Fruit fly (Drosophila melanogaster) whole organism, embryonic: ENCODE measurements around the gene defl.

ENCODE experiments used
- B-H1 ChIP-seq: fragments of 200-800 bp; sonication (Bioruptor generic); IDR thresholded peaks from 3 replicates; pipeline ENCODE4 v1.3.6; 2022; ENCODE audit warnings: missing biosample characterization, missing genetic modification characterization
- CG10321 ChIP-seq: fragments of 200-800 bp; sonication (Bioruptor generic); IDR thresholded peaks from 2 replicates; pipeline ENCODE4 v1.3.6; 2022; ENCODE audit warnings: missing biosample characterization, missing genetic modification characterization
- CG10654 ChIP-seq: fragments of 200-800 bp; sonication (Bioruptor generic); optimal IDR thresholded peaks from 2 replicates; lab custom pipeline; 2016; ENCODE audit warnings: missing biosample characterization, missing genetic modification characterization
- CG11504 ChIP-seq: fragments of 200-800 bp; sonication (Bioruptor generic); optimal IDR thresholded peaks from 3 replicates; lab custom pipeline; 2019; ENCODE audit warnings: missing biosample characterization, mild to moderate bottlenecking, missing genetic modification characterization, moderate library complexity
- CG12236 ChIP-seq: fragments of 200-800 bp; sonication (Bioruptor generic); optimal IDR thresholded peaks from 2 replicates; lab custom pipeline; 2016; ENCODE audit warnings: missing biosample characterization, missing genetic modification characterization
- CG13296 ChIP-seq: fragments of 200-800 bp; sonication (Bioruptor generic); optimal IDR thresholded peaks from 3 replicates; lab custom pipeline; 2018; ENCODE audit warnings: missing biosample characterization, mild to moderate bottlenecking, missing genetic modification characterization
- CG17328 ChIP-seq: fragments of 200-800 bp; sonication (Bioruptor generic); IDR thresholded peaks from 2 replicates; pipeline ENCODE4 v1.3.6; 2022; ENCODE audit warnings: missing biosample characterization, missing genetic modification characterization
- CG17361 ChIP-seq: fragments of 200-800 bp; sonication (Bioruptor generic); IDR thresholded peaks from 3 replicates; pipeline ENCODE4 v1.3.6; 2022; ENCODE audit warnings: missing biosample characterization, missing genetic modification characterization
- CG17612 ChIP-seq: fragments of 200-800 bp; sonication (Bioruptor generic); IDR thresholded peaks from 2 replicates; pipeline ENCODE4 v1.3.6; 2022; ENCODE audit warnings: missing biosample characterization, missing genetic modification characterization
- CG18011 ChIP-seq: fragments of 200-800 bp; sonication (Bioruptor generic); optimal IDR thresholded peaks from 2 replicates; lab custom pipeline; 2017; ENCODE audit warnings: missing biosample characterization, missing genetic modification characterization, mild to moderate bottlenecking, moderate library complexity, missing genotype
- CG18262 ChIP-seq: fragments of 200-800 bp; optimal IDR thresholded peaks from 3 replicates; lab custom pipeline; 2019; ENCODE audit warnings: missing biosample characterization, mild to moderate bottlenecking, missing genetic modification characterization, moderate library complexity
- CG2120 ChIP-seq: fragments of 200-800 bp; sonication (Bioruptor generic); optimal IDR thresholded peaks from 3 replicates; lab custom pipeline; 2016; ENCODE audit warnings: missing biosample characterization, missing genetic modification characterization
- CG30020 ChIP-seq: fragments of 200-800 bp; optimal IDR thresholded peaks from 2 replicates; lab custom pipeline; 2019; ENCODE audit warnings: missing biosample characterization, mild to moderate bottlenecking, missing genetic modification characterization, moderate library complexity
- CG32767 ChIP-seq: fragments of 200-800 bp; sonication (Bioruptor generic); IDR thresholded peaks from 2 replicates; pipeline ENCODE4 v1.3.6; 2022; ENCODE audit warnings: missing biosample characterization, missing genetic modification characterization
- CG7839 ChIP-seq: fragments of 200-800 bp; sonication (Bioruptor generic); optimal IDR thresholded peaks from 3 replicates; lab custom pipeline; 2018; ENCODE audit warnings: missing biosample characterization, mild to moderate bottlenecking, missing genetic modification characterization, moderate library complexity
- CG9609 ChIP-seq: fragments of 200-800 bp; sonication (Bioruptor generic); optimal IDR thresholded peaks from 3 replicates; lab custom pipeline; 2016; ENCODE audit warnings: missing biosample characterization, missing genetic modification characterization
- CG9876 ChIP-seq: fragments of 200-800 bp; sonication (Bioruptor generic); optimal IDR thresholded peaks from 2 replicates; lab custom pipeline; 2016; ENCODE audit warnings: missing biosample characterization, missing genetic modification characterization
- CG9932 ChIP-seq: fragments of 200-800 bp; sonication (Bioruptor generic); IDR thresholded peaks from 2 replicates; pipeline ENCODE4 v1.3.6; 2022; ENCODE audit warnings: missing biosample characterization, missing genetic modification characterization
- CrebB ChIP-seq: fragments of 200-800 bp; sonication (Bioruptor generic); optimal IDR thresholded peaks from 3 replicates; lab custom pipeline; 2018; ENCODE audit warnings: missing biosample characterization, mild to moderate bottlenecking, missing genetic modification characterization
- H15 ChIP-seq: fragments of 200-800 bp; sonication (Bioruptor generic); IDR thresholded peaks from 3 replicates; pipeline ENCODE4 v1.3.6; 2022; ENCODE audit warnings: missing biosample characterization, missing genetic modification characterization
- HHEX ChIP-seq: fragments of 200-800 bp; sonication (Bioruptor generic); optimal IDR thresholded peaks from 3 replicates; lab custom pipeline; 2017; ENCODE audit warnings: missing biosample characterization, mild to moderate bottlenecking, missing genetic modification characterization, missing genetic modification reagents
- HLH4C ChIP-seq: fragments of 200-800 bp; sonication (Bioruptor generic); IDR thresholded peaks from 3 replicates; pipeline ENCODE4 v1.3.6; 2022; ENCODE audit warnings: missing biosample characterization, missing genetic modification characterization; ENCODE audit not compliant: partially characterized antibody
- Hr51 ChIP-seq, 2 experiments: fragments of 200-800 bp; sonication (Bioruptor generic); optimal IDR thresholded peaks; 2 replicates in 1 of 2; 3 replicates in 1 of 2; lab custom pipeline; 2016 to 2018; ENCODE audit warnings: missing biosample characterization in 2 of 2, missing genetic modification characterization in 2 of 2, mild to moderate bottlenecking in 1 of 2, moderate library complexity in 1 of 2
- Lpt ChIP-seq: fragments of >200 bp; optimal IDR thresholded peaks from 2 replicates; lab custom pipeline; 2018; ENCODE audit warnings: missing biosample characterization, missing genetic modification characterization
- Mrtf ChIP-seq: fragments of 200-800 bp; sonication (Bioruptor generic); IDR thresholded peaks from 3 replicates; pipeline ENCODE4 v1.3.6; 2022; ENCODE audit warnings: missing biosample characterization, missing genetic modification characterization
- Sox102F ChIP-seq: fragments of 200-800 bp; sonication (Bioruptor generic); optimal IDR thresholded peaks from 2 replicates; lab custom pipeline; 2018; ENCODE audit warnings: missing biosample characterization, mild to moderate bottlenecking, missing genetic modification characterization, moderate library complexity
- al ChIP-seq: fragments of 200-800 bp; sonication (Bioruptor generic); IDR thresholded peaks from 2 replicates; pipeline ENCODE4 v1.3.6; 2022; ENCODE audit warnings: missing biosample characterization, missing genetic modification characterization
- ase ChIP-seq: fragments of 200-800 bp; sonication (Bioruptor generic); IDR thresholded peaks from 3 replicates; pipeline ENCODE4 v1.3.6; 2022; ENCODE audit warnings: missing biosample characterization, missing genetic modification characterization
- cad ChIP-seq: fragments of >200 bp; optimal IDR thresholded peaks from 2 replicates; lab custom pipeline; 2017; ENCODE audit warnings: missing biosample characterization, missing genetic modification characterization
- cg ChIP-seq: fragments of 200-800 bp; sonication (Bioruptor generic); optimal IDR thresholded peaks from 3 replicates; lab custom pipeline; 2019; ENCODE audit warnings: missing biosample characterization, mild to moderate bottlenecking, missing genetic modification characterization, moderate library complexity
- ci ChIP-seq: fragments of 200-800 bp; sonication (Bioruptor generic); IDR thresholded peaks from 3 replicates; pipeline ENCODE4 v1.3.6; 2022; ENCODE audit warnings: missing biosample characterization, missing genetic modification characterization
- crol ChIP-seq: fragments of 200-800 bp; sonication (Bioruptor generic); IDR thresholded peaks from 2 replicates; pipeline ENCODE4 v1.3.6; 2022; ENCODE audit warnings: missing biosample characterization, missing genetic modification characterization
- cwo ChIP-seq: fragments of 200-800 bp; sonication (Bioruptor generic); optimal IDR thresholded peaks from 3 replicates; lab custom pipeline; 2017; ENCODE audit warnings: missing biosample characterization, missing genetic modification characterization, mild to moderate bottlenecking, moderate library complexity, missing genetic modification reagents
- dan ChIP-seq: fragments of 200-800 bp; sonication (Bioruptor generic); IDR thresholded peaks from 2 replicates; pipeline ENCODE4 v1.3.6; 2022; ENCODE audit warnings: missing biosample characterization, missing genetic modification characterization
- dm ChIP-seq: fragments of 200-800 bp; sonication (Bioruptor generic); optimal IDR thresholded peaks from 3 replicates; lab custom pipeline; 2016; ENCODE audit warnings: missing biosample characterization, missing genetic modification characterization
- gem ChIP-seq: fragments of 200-800 bp; sonication (Bioruptor generic); optimal IDR thresholded peaks from 2 replicates; lab custom pipeline; 2019; ENCODE audit warnings: missing biosample characterization, mild to moderate bottlenecking, missing genetic modification characterization, moderate library complexity
- gsb ChIP-seq: fragments of 200-800 bp; sonication (Bioruptor generic); IDR thresholded peaks from 2 replicates; pipeline ENCODE4 v1.3.6; 2022; ENCODE audit warnings: missing biosample characterization, missing genetic modification characterization
- kni ChIP-seq: fragments of 200-800 bp; sonication (Bioruptor generic); optimal IDR thresholded peaks from 3 replicates; lab custom pipeline; 2017; ENCODE audit warnings: mild to moderate bottlenecking, missing biosample characterization, missing genetic modification reagents, missing genetic modification characterization
- lilli ChIP-seq: fragments of 200-800 bp; sonication (Bioruptor generic); optimal IDR thresholded peaks from 3 replicates; lab custom pipeline; 2016; ENCODE audit warnings: missing biosample characterization, missing genetic modification characterization
- luna ChIP-seq: fragments of 200-800 bp; sonication (Bioruptor generic); optimal IDR thresholded peaks from 2 replicates; lab custom pipeline; 2016; ENCODE audit warnings: missing biosample characterization, missing genetic modification characterization
- prd ChIP-seq, 3 experiments: fragments of >200 bp in 2 of 3; fragments of 200-800 bp in 1 of 3; sonication (Bioruptor generic) in 1 of 3; optimal IDR thresholded peaks in 2 of 3; IDR thresholded peaks in 1 of 3; 2 replicates in 2 of 3; 3 replicates in 1 of 3; pipeline versions ENCODE4 v1.3.6 to Lab custom; 2017 to 2022; ENCODE audit warnings: missing biosample characterization in 1 of 3, missing genetic modification characterization in 1 of 3
- rib ChIP-seq: fragments of 200-800 bp; sonication (Bioruptor generic); IDR thresholded peaks from 2 replicates; pipeline ENCODE4 v1.3.6; 2022; ENCODE audit warnings: missing biosample characterization, missing genetic modification characterization
- row ChIP-seq: fragments of 200-800 bp; sonication (Bioruptor generic); IDR thresholded peaks from 3 replicates; pipeline ENCODE4 v1.3.6; 2022; ENCODE audit warnings: missing biosample characterization, missing genetic modification characterization
- tup ChIP-seq: fragments of 200-800 bp; sonication (Bioruptor generic); optimal IDR thresholded peaks from 2 replicates; lab custom pipeline; 2016; ENCODE audit warnings: missing biosample characterization, mild to moderate bottlenecking, missing genetic modification characterization, moderate library complexity
- unpg ChIP-seq: fragments of 200-800 bp; sonication (Bioruptor generic); optimal IDR thresholded peaks from 3 replicates; lab custom pipeline; 2018; ENCODE audit warnings: missing biosample characterization, mild to moderate bottlenecking, missing genetic modification characterization, moderate library complexity
- vfl ChIP-seq: fragments of 200-800 bp; sonication (Bioruptor generic); optimal IDR thresholded peaks from 2 replicates; lab custom pipeline; 2016; ENCODE audit warnings: missing biosample characterization, missing genetic modification characterization
- vvl ChIP-seq: fragments of 200-800 bp; sonication (Bioruptor generic); IDR thresholded peaks from 2 replicates; pipeline ENCODE4 v1.3.6; 2022; ENCODE audit warnings: missing biosample characterization, missing genetic modification characterization

Gene defl

DNA sequence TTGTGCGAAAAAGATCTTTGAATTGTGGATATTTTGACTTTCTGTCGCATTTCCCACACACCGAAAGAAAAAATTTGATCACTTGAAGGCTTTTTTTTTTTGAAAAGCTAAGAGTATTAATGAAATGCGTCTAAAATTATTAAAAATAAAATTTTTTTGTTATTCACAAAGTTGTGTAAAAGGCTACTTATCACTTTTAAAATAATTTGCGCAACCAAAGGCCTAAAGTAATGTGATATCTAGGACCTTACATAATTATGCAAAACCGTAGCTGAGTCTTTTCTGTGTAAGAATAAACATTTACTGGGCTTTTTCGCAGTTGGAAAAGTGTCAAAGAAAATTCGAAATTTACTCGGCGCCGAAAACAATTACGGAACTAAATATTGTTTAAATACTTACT is 41.1 kb downstream of the defl start (continued):
- TF ChIP-seq lilli (GFP tag; lab: Kevin White, UChicago), result peak; percentile 13
- peak; percentile 21 for TF ChIP-seq CG2120 (GFP tag; lab: Kevin White, UChicago)
- no peak for TF ChIP-seq CG10654
- TF ChIP-seq unpg, result peak; percentile 7
- TF ChIP-seq CG9876 (GFP tag; lab: Kevin White, UChicago), result no peak
- no peak for TF ChIP-seq al (GFP tag; lab: Robert Waterston, UW)
- TF ChIP-seq Hr51 (GFP tag; optimal IDR thresholded peaks at IDR 0.05; lab: Kevin White, UChicago), result peak in 1 of 2 experiments; percentile 9

DNA sequence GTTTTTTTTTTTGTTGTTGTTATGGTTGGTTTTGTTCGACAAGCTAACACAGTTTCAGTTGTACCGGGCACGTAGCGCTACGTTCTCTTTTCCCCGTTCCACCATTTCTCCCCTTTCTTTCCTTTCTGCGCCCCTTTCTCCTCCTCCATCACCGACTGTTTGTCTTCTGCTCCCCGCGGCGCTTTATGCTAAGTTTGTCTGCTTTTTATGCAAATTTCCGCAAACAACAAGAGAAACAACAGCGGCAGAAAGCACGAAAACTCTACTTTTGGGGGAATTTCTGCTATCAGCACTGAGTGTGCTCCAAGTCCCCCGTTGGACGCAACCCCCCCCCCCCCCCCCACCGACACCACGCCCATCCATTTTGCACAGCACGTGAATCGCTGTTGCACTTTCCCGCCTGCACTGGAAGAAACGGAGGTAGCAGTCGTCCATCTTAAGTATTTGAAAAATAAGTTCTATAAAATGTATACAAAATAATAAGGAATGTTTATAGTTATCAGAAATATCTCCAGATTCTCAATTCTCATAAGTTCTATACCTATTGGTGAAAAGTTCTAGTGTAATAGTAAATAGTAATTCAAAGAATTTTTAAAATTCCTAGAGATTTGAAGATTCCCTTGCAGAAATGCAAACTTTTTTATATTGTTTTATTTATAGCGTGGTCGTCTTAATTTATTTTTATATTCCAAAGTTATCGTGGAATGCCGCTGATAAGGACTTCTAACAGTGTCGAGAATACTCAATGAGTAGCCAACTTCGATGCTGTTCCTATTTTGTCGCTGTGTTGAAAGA is 41.9 kb downstream of the defl start:
- TF ChIP-seq CG9609, result no peak
- TF ChIP-seq rib (GFP tag; lab: Robert Waterston, UW), result no peak
- TF ChIP-seq Hr51 (GFP tag; optimal IDR thresholded peaks at IDR 0.05; lab: Kevin White, UChicago), result peak in 1 of 2 experiments; percentile 27
- no peak for TF ChIP-seq HLH4C (GFP tag; lab: Robert Waterston, UW)
- no peak for TF ChIP-seq cg
- TF ChIP-seq Sox102F (GFP tag; lab: Kevin White, UChicago), result peak; percentile 2
- no peak for TF ChIP-seq al (GFP tag; lab: Robert Waterston, UW)
- peak; percentile 45 for TF ChIP-seq cwo (GFP tag; lab: Kevin White, UChicago)
- peak; percentile 69 for TF ChIP-seq crol (GFP tag; lab: Robert Waterston, UW)
- TF ChIP-seq CG11504 (tag; lab: Kevin White, UChicago), result peak; percentile 31
- TF ChIP-seq gsb, result no peak
- TF ChIP-seq vvl, result peak; percentile 46; the same call in 1 of the 2 replicates
- 0 out of 3 replicates have a peak, but pooled peaks have one; percentile 21 for TF ChIP-seq row
- TF ChIP-seq prd (optimal IDR thresholded peaks at IDR 0.05; lab: Kevin White, UChicago), result no peak
- TF ChIP-seq prd (GFP tag; IDR thresholded peaks at IDR 0.05; lab: Robert Waterston, UW), result 0 out of 3 replicates have a peak, but pooled peaks have one; percentile 7
- TF ChIP-seq kni (GFP tag; lab: Kevin White, UChicago), result no peak
- TF ChIP-seq CG9932 (GFP tag; lab: Robert Waterston, UW), result 0 out of 2 replicates have a peak, but pooled peaks have one; percentile 26
- peak; percentile 14 for TF ChIP-seq gem (tag; lab: Kevin White, UChicago)
- no peak for TF ChIP-seq ase (GFP tag; lab: Robert Waterston, UW)
- TF ChIP-seq CG18262 (tag; lab: Kevin White, UChicago), result peak; percentile 5
- TF ChIP-seq CG10321 (GFP tag; lab: Robert Waterston, UW), result no peak
- no peak for TF ChIP-seq vfl (GFP tag; lab: Kevin White, UChicago)
- TF ChIP-seq tup (GFP tag; lab: Kevin White, UChicago), result no peak
- no peak for TF ChIP-seq cad (GFP tag; lab: Kevin White, UChicago)
- TF ChIP-seq CG17612 (GFP tag; lab: Robert Waterston, UW), result no peak
- TF ChIP-seq luna (GFP tag; lab: Kevin White, UChicago), result no peak
- no peak for TF ChIP-seq CrebB
- no peak for TF ChIP-seq HHEX (GFP tag; lab: Kevin White, UChicago)
- 0 out of 3 replicates have a peak, but pooled peaks have one; percentile 24 for TF ChIP-seq H15 (GFP tag; lab: Robert Waterston, UW)
- no peak for TF ChIP-seq CG12236 (GFP tag; lab: Kevin White, UChicago)
- no peak for TF ChIP-seq Mrtf (GFP tag; lab: Robert Waterston, UW)
- TF ChIP-seq CG17328, result no peak
- no peak for TF ChIP-seq Lpt (GFP tag; lab: Kevin White, UChicago)
- no peak for TF ChIP-seq CG18011 (GFP tag; lab: Kevin White, UChicago)
- TF ChIP-seq CG13296 (GFP tag; lab: Kevin White, UChicago), result no peak
- TF ChIP-seq CG7839 (tag; lab: Kevin White, UChicago), result peak; percentile 12
- peak; percentile 34; the same call in 1 of the 3 replicates for TF ChIP-seq CG17361 (GFP tag; lab: Robert Waterston, UW)
- TF ChIP-seq dm, result no peak
- TF ChIP-seq ci (GFP tag; lab: Robert Waterston, UW), result no peak
- TF ChIP-seq dan (GFP tag; lab: Robert Waterston, UW), result no peak
- TF ChIP-seq CG32767 (GFP tag; lab: Robert Waterston, UW), result no peak
- no peak for TF ChIP-seq CG30020 (tag; lab: Kevin White, UChicago)
- no peak for TF ChIP-seq B-H1 (GFP tag; lab: Robert Waterston, UW)
